Fruit fly (Drosophila melanogaster) whole organism, pupa: ENCODE measurements around the gene sdt.

Experiments
- CG10348 ChIP-seq: fragments of 200-800 bp; sonication (Bioruptor generic); IDR thresholded peaks from 2 replicates; pipeline ENCODE4 v1.3.6; 2022; ENCODE audit warnings: missing biosample characterization, missing genetic modification characterization
- CG13204 ChIP-seq: fragments of 200-800 bp; sonication (Bioruptor generic); optimal IDR thresholded peaks from 2 replicates; lab custom pipeline; 2018; ENCODE audit warnings: missing biosample characterization, mild to moderate bottlenecking, missing genetic modification characterization, moderate library complexity
- CG14655 ChIP-seq: fragments of 200-800 bp; sonication (Bioruptor generic); optimal IDR thresholded peaks from 3 replicates; lab custom pipeline; 2017; ENCODE audit warnings: mild to moderate bottlenecking, missing biosample characterization, missing genetic modification reagents, missing genetic modification characterization
- CG15710 ChIP-seq: fragments of 200-800 bp; sonication (Bioruptor generic); optimal IDR thresholded peaks from 2 replicates; lab custom pipeline; 2018; ENCODE audit warnings: missing biosample characterization, mild to moderate bottlenecking, missing genetic modification characterization, moderate library complexity
- CG32121 ChIP-seq: fragments of 200-800 bp; sonication (Bioruptor generic); IDR thresholded peaks from 2 replicates; pipeline ENCODE4 v1.3.6; 2022; ENCODE audit warnings: missing biosample characterization, missing genetic modification characterization
- CG8301 ChIP-seq: fragments of 200-800 bp; sonication (Bioruptor generic); optimal IDR thresholded peaks from 2 replicates; lab custom pipeline; 2018; ENCODE audit warnings: missing biosample characterization, mild to moderate bottlenecking, missing genetic modification characterization
- D1 ChIP-seq: fragments of 200-800 bp; sonication (Bioruptor generic); optimal IDR thresholded peaks from 2 replicates; lab custom pipeline; 2018; ENCODE audit warnings: missing biosample characterization, mild to moderate bottlenecking, missing genetic modification characterization, moderate library complexity
- EcR ChIP-seq: fragments of 200-800 bp; sonication (Bioruptor generic); optimal IDR thresholded peaks from 3 replicates; lab custom pipeline; 2019; ENCODE audit warnings: missing biosample characterization, missing genetic modification characterization, mild to moderate bottlenecking, moderate library complexity, missing genetic modification reagents
- Ets98B ChIP-seq: fragments of 200-800 bp; sonication (Bioruptor generic); IDR thresholded peaks from 2 replicates; pipeline ENCODE4 v1.3.6; 2022; ENCODE audit warnings: missing biosample characterization, missing genetic modification characterization
- Pif1B ChIP-seq: fragments of 200-800 bp; sonication (Bioruptor generic); optimal IDR thresholded peaks from 3 replicates; lab custom pipeline; 2016; ENCODE audit warnings: missing biosample characterization, missing genetic modification characterization
- Snoo ChIP-seq: fragments of 200-800 bp; sonication (Bioruptor generic); optimal IDR thresholded peaks from 3 replicates; lab custom pipeline; 2017; ENCODE audit warnings: missing biosample characterization, mild to moderate bottlenecking, missing genetic modification characterization, inconsistent platforms

dm6 chrX:8158942-8159472 lies 19.3 kb upstream of the sdt start:
- TF ChIP-seq CG10348 (GFP tag; lab: Robert Waterston, UW) (no peak), Pif1B (GFP tag; lab: Kevin White, UChicago) (no peak), EcR (GFP tag; lab: Kevin White, UChicago) (no peak), D1 (tag; lab: Kevin White, UChicago) (no peak), CG15710 (tag; lab: Kevin White, UChicago) (no peak), Ets98B (GFP tag; lab: Robert Waterston, UW) (peak; percentile 29; the same call in 1 of the 2 replicates), CG32121 (GFP tag; lab: Robert Waterston, UW) (peak; percentile 25; the same call in 1 of the 2 replicates), CG8301 (tag; lab: Kevin White, UChicago) (peak; percentile 18), Snoo (tag; lab: Kevin White, UChicago) (peak; percentile 5), CG13204 (peak; percentile 68), CG14655 (peak; percentile 50)
